Worm (Caenorhabditis elegans): ENCODE measurements around the gene bgnt-1.4.

Gene bgnt-1.4

DNA sequence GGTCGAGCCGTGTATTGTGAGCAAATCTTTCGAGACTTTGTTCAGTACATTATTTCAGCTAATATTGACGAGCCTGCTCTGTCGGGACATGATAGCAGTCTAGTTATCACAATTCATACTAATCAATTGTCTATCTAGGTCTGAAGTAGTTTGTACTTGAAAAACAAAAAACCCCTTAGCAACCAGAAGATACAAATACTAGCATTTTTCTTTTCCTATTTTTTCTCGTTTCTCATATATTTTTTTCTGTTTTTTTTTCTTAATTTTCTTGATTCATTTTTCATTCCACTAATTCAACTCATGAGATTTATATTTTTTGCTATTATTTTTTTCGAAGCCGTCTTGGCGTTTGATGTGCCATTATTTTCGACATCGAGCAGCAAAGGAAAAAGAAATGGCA, 26.4 kb downstream of the bgnt-1.4 start, which contains the start of gene R02F11.9:
Gene R02F11.9 (plus strand): TSS at position 301 of the 400 bp plus-strand sequence.
- TF ChIP-seq nhr-237 (tag; optimal IDR thresholded peaks at IDR 0.05), result no peak
- TF ChIP-seq skn-1 (tag; optimal IDR thresholded peaks at IDR 0.05), result no peak
- no peak for TF ChIP-seq rnt-1 (tag; optimal IDR thresholded peaks at IDR 0.05)
- TF ChIP-seq unc-98 (GFP tag; IDR thresholded peaks at IDR 0.05), result no peak
- no peak for TF ChIP-seq pag-3 (tag; optimal IDR thresholded peaks at IDR 0.05; ENCODE audit: borderline replicate concordance, insufficient read depth)
- no peak for TF ChIP-seq ceh-82 (tag; optimal IDR thresholded peaks at IDR 0.05)
- no peak for TF ChIP-seq nhr-90 (tag; optimal IDR thresholded peaks at IDR 0.05; ENCODE audit: poor library complexity)
- TF ChIP-seq ama-1 (optimal IDR thresholded peaks at IDR 0.05), result no peak
- TF ChIP-seq blmp-1 (tag; optimal IDR thresholded peaks at IDR 0.05), result no peak
- no peak for TF ChIP-seq egl-27 (tag; optimal IDR thresholded peaks at IDR 0.05)
- no peak for TF ChIP-seq pqm-1 (tag; optimal IDR thresholded peaks at IDR 0.05)

DNA sequence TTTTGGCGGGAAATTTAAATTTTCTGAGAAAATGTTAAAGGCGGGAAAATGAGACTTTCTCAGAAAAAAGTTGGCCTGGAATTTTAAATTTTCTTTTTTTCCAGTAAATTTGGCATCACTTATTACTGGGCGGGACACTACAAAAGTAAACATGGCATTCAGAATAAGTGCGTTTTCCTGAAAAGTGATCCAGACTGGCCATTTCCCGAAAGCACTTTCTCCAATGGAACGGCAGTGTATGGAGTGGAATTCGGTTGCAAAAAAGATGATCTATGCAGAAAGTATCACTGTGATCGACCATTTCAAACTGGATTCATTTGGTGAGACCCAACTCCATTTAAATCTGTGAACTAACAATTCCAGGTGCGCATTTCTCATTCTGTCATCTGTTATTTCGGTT, 27.1 kb downstream of the bgnt-1.4 start:
- no peak for TF ChIP-seq swsn-7 (tag; optimal IDR thresholded peaks at IDR 0.05)
- no peak for TF ChIP-seq unc-62 (GFP tag; optimal IDR thresholded peaks at IDR 0.05)
- no peak for TF ChIP-seq pqm-1 (tag; optimal IDR thresholded peaks at IDR 0.05)
- no peak for TF ChIP-seq efl-1 (optimal IDR thresholded peaks at IDR 0.05)
- peak in 1 of 2 experiments; percentile 87 for TF ChIP-seq efl-1 (GFP tag; optimal IDR thresholded peaks at IDR 0.05 in 1 of 2)
- no peak for TF ChIP-seq nhr-84 (tag; optimal IDR thresholded peaks at IDR 0.05)
- TF ChIP-seq hpl-2 (GFP tag; optimal IDR thresholded peaks at IDR 0.05), result no peak

DNA sequence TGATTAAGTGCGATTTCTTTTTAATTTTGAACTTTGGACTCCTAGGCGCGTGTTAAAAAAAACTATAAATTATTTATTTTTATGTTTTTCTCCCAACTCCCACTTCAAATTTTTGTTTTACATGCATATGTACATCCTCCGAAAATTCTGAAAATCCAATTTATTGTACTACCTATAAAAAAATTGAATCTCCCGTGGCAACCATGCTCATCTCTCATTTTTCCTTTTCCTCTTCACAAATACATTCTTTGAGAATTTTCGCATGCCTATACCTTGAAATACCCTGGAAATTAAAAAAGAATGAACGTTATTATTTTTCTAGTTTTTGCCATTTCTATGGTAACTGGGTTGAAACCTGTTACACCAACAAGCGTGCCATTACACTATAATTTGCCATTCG, 28.0 kb downstream of the bgnt-1.4 start, which contains the start of gene R02F11.10:
Gene R02F11.10 (plus strand): TSS at position 301 of the 400 bp plus-strand sequence.
- TF ChIP-seq ceh-8 (GFP tag; optimal IDR thresholded peaks at IDR 0.05), result no peak
- no peak for TF ChIP-seq vab-15 (tag; optimal IDR thresholded peaks at IDR 0.05)
- TF ChIP-seq C34B4.2 (tag; optimal IDR thresholded peaks at IDR 0.05), result no peak
- TF ChIP-seq dpl-1 (GFP tag; optimal IDR thresholded peaks at IDR 0.05), result no peak
- TF ChIP-seq efl-1 (optimal IDR thresholded peaks at IDR 0.05), result no peak
- TF ChIP-seq efl-1 (GFP tag; optimal IDR thresholded peaks at IDR 0.05 in 1 of 2), result no peak
- TF ChIP-seq nhr-237 (tag; optimal IDR thresholded peaks at IDR 0.05), result no peak
- TF ChIP-seq unc-130 (tag; optimal IDR thresholded peaks at IDR 0.05), result no peak
- no peak for TF ChIP-seq unc-30 (tag; optimal IDR thresholded peaks at IDR 0.05)
- TF ChIP-seq F16B12.6 (tag; optimal IDR thresholded peaks at IDR 0.05), result no peak
- no peak for TF ChIP-seq fkh-4 (tag; optimal IDR thresholded peaks at IDR 0.05; ENCODE audit: borderline replicate concordance)
- TF ChIP-seq mep-1 (tag; optimal IDR thresholded peaks at IDR 0.05), result no peak
- no peak for TF ChIP-seq lin-35 (GFP tag; optimal IDR thresholded peaks at IDR 0.05)
- no peak for TF ChIP-seq zag-1 (tag; optimal IDR thresholded peaks at IDR 0.05)
- no peak for TF ChIP-seq hpl-2 (GFP tag; optimal IDR thresholded peaks at IDR 0.05)
- TF ChIP-seq dsc-1 (tag; optimal IDR thresholded peaks at IDR 0.05), result no peak

DNA sequence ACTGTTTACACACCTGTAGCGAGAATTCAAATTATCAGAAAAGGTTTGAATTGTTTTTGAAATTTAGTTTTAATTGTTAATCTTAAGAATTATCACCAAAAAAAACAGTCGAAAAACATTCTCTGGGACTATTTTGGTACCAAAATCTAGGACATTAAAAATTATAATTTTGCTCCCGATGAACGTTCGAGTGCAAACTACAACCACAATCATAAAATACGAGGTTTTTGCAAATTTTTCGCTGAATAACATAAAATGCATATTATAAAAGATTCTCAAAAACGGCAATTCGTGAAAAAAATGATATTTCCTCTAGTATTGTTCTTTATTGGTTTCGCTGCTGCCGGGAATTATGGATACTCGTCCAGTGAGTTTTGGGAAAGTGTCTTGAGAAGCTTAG, 29.6 kb downstream of the bgnt-1.4 start, which contains the start of gene R02F11.12:
Gene R02F11.12 (plus strand): TSS at position 301 of the 400 bp plus-strand sequence.
- no peak for TF ChIP-seq hpl-2 (GFP tag; optimal IDR thresholded peaks at IDR 0.05)
- TF ChIP-seq vab-15 (tag; optimal IDR thresholded peaks at IDR 0.05), result no peak
- no peak for TF ChIP-seq C16A3.4 (tag; optimal IDR thresholded peaks at IDR 0.05)
- TF ChIP-seq dpl-1 (GFP tag; optimal IDR thresholded peaks at IDR 0.05), result no peak
- TF ChIP-seq sptf-1 (tag; optimal IDR thresholded peaks at IDR 0.05), result no peak
- no peak for TF ChIP-seq unc-62 (GFP tag; optimal IDR thresholded peaks at IDR 0.05)
- no peak for TF ChIP-seq lir-3 (tag; optimal IDR thresholded peaks at IDR 0.05; ENCODE audit: poor library complexity)
- no peak for TF ChIP-seq lin-39 (tag; optimal IDR thresholded peaks at IDR 0.05)
- TF ChIP-seq mab-9 (GFP tag; IDR thresholded peaks at IDR 0.05), result no peak
- no peak for TF ChIP-seq snu-23 (GFP tag; optimal IDR thresholded peaks at IDR 0.05)
- TF ChIP-seq unc-86 (tag; optimal IDR thresholded peaks at IDR 0.05), result no peak
- no peak for TF ChIP-seq ama-1 (optimal IDR thresholded peaks at IDR 0.05)
- no peak for TF ChIP-seq nhr-71 (tag; optimal IDR thresholded peaks at IDR 0.05)
- no peak for TF ChIP-seq ztf-4 (tag; optimal IDR thresholded peaks at IDR 0.05)

Measured in whole organism, L1 larva.